Fruit fly (Drosophila melanogaster) whole organism, prepupa: Measurements from ENCODE around the gene Ccdc85.

Source experiments
- Blimp-1 ChIP-seq: fragments of 200-800 bp; sonication (Bioruptor generic); optimal IDR thresholded peaks from 3 replicates; lab custom pipeline; 2017; ENCODE audit warnings: missing biosample characterization, missing genetic modification characterization, mild to moderate bottlenecking, moderate library complexity, missing genetic modification reagents
- CG10631 ChIP-seq: fragments of 200-800 bp; sonication (Bioruptor generic); optimal IDR thresholded peaks from 2 replicates; lab custom pipeline; 2016; ENCODE audit warnings: missing biosample characterization, missing genetic modification characterization
- CG10669 ChIP-seq: fragments of 200-800 bp; sonication (Bioruptor generic); optimal IDR thresholded peaks from 3 replicates; lab custom pipeline; 2018; ENCODE audit warnings: missing biosample characterization, mild to moderate bottlenecking, missing genetic modification characterization, moderate library complexity
- CG11294 ChIP-seq: fragments of 200-800 bp; sonication (Bioruptor generic); IDR thresholded peaks from 2 replicates; pipeline ENCODE4 v1.3.6; 2022; ENCODE audit warnings: missing biosample characterization, missing genetic modification characterization
- CG11762 ChIP-seq: fragments of 200-800 bp; sonication (Bioruptor generic); optimal IDR thresholded peaks from 3 replicates; lab custom pipeline; 2016; ENCODE audit warnings: missing biosample characterization, missing genetic modification characterization; ENCODE audit not compliant: insufficient read depth
- CG15336 ChIP-seq: fragments of 200-800 bp; sonication (Bioruptor generic); IDR thresholded peaks from 2 replicates; pipeline ENCODE4 v1.3.6; 2022; ENCODE audit warnings: missing biosample characterization, missing genetic modification characterization
- CG1621 ChIP-seq: fragments of 200-800 bp; sonication (Bioruptor generic); optimal IDR thresholded peaks from 3 replicates; lab custom pipeline; 2018; ENCODE audit warnings: missing biosample characterization, mild to moderate bottlenecking, missing genetic modification characterization
- CG16779 ChIP-seq: fragments of 200-800 bp; sonication (Bioruptor generic); optimal IDR thresholded peaks from 3 replicates; lab custom pipeline; 2017; ENCODE audit warnings: missing biosample characterization, mild to moderate bottlenecking, missing genetic modification characterization
- CG3032 ChIP-seq: fragments of 200-800 bp; optimal IDR thresholded peaks from 2 replicates; lab custom pipeline; 2019; ENCODE audit warnings: missing biosample characterization, mild to moderate bottlenecking, missing genetic modification characterization, moderate library complexity
- CG34406 ChIP-seq: fragments of 200-800 bp; sonication (Bioruptor generic); optimal IDR thresholded peaks from 3 replicates; lab custom pipeline; 2016; ENCODE audit warnings: missing biosample characterization, missing genetic modification characterization
- CG3919 ChIP-seq: fragments of 200-800 bp; sonication (Bioruptor generic); optimal IDR thresholded peaks from 3 replicates; lab custom pipeline; 2016; ENCODE audit warnings: missing biosample characterization, missing genetic modification characterization
- CG4318 ChIP-seq: fragments of 200-800 bp; sonication (Bioruptor generic); optimal IDR thresholded peaks from 3 replicates; lab custom pipeline; 2017; ENCODE audit warnings: missing biosample characterization, mild to moderate bottlenecking, missing genetic modification characterization
- CG6276 ChIP-seq: fragments of 200-800 bp; sonication (Bioruptor generic); optimal IDR thresholded peaks from 2 replicates; lab custom pipeline; 2017; ENCODE audit warnings: missing biosample characterization, mild to moderate bottlenecking, missing genetic modification characterization
- CG6808 ChIP-seq: fragments of 200-800 bp; sonication (Bioruptor generic); optimal IDR thresholded peaks from 3 replicates; lab custom pipeline; 2017; ENCODE audit warnings: missing biosample characterization, missing genetic modification characterization, mild to moderate bottlenecking, moderate library complexity, missing genetic modification reagents
- CG7368 ChIP-seq: fragments of 200-800 bp; sonication (Bioruptor generic); optimal IDR thresholded peaks from 3 replicates; lab custom pipeline; 2016; ENCODE audit warnings: missing biosample characterization, missing genetic modification characterization
- CG8119 ChIP-seq: fragments of 200-800 bp; sonication (Bioruptor generic); IDR thresholded peaks from 3 replicates; pipeline ENCODE4 v1.3.6; 2022; ENCODE audit warnings: missing biosample characterization, missing genetic modification characterization
- CG8632 ChIP-seq: fragments of 200-800 bp; sonication (Bioruptor generic); optimal IDR thresholded peaks from 3 replicates; lab custom pipeline; 2016; ENCODE audit warnings: missing biosample characterization, missing genetic modification characterization
- CG9139 ChIP-seq: fragments of 200-800 bp; sonication (Bioruptor generic); optimal IDR thresholded peaks from 3 replicates; lab custom pipeline; 2017; ENCODE audit warnings: missing biosample characterization, mild to moderate bottlenecking, missing genetic modification characterization
- Eip78C ChIP-seq: fragments of 200-800 bp; sonication (Bioruptor generic); peaks from one replicate; lab custom pipeline; 2016; ENCODE audit warnings: missing biosample characterization, missing genetic modification characterization
- Eip93F ChIP-seq: fragments of 200-800 bp; sonication (Bioruptor generic); optimal IDR thresholded peaks from 2 replicates; lab custom pipeline; 2016; ENCODE audit warnings: missing biosample characterization, mild to moderate bottlenecking, missing genetic modification characterization
- Ets96B ChIP-seq: fragments of 200-800 bp; optimal IDR thresholded peaks from 2 replicates; lab custom pipeline; 2019; ENCODE audit warnings: missing biosample characterization, mild to moderate bottlenecking, missing genetic modification characterization, moderate library complexity
- Hr39 ChIP-seq: fragments of 200-800 bp; sonication (Bioruptor generic); optimal IDR thresholded peaks from 2 replicates; lab custom pipeline; 2016; ENCODE audit warnings: missing biosample characterization, missing genetic modification characterization
- Hr4 ChIP-seq: fragments of 200-800 bp; sonication (Bioruptor generic); optimal IDR thresholded peaks from 3 replicates; lab custom pipeline; 2016; ENCODE audit warnings: missing biosample characterization, missing genetic modification characterization
- Lpt ChIP-seq: fragments of 200-800 bp; sonication (Bioruptor generic); optimal IDR thresholded peaks from 3 replicates; lab custom pipeline; 2016; ENCODE audit warnings: missing biosample characterization, missing genetic modification characterization
- Met ChIP-seq: fragments of 200-800 bp; sonication (Bioruptor generic); optimal IDR thresholded peaks from 3 replicates; lab custom pipeline; 2016; ENCODE audit warnings: missing biosample characterization, missing genetic modification characterization
- Smox ChIP-seq: fragments of 200-800 bp; sonication (Bioruptor generic); optimal IDR thresholded peaks from 3 replicates; lab custom pipeline; 2016; ENCODE audit warnings: missing biosample characterization, missing genetic modification characterization
- Sox102F ChIP-seq: fragments of 200-800 bp; sonication (Bioruptor generic); optimal IDR thresholded peaks from 2 replicates; lab custom pipeline; 2016; ENCODE audit warnings: missing biosample characterization, mild to moderate bottlenecking, missing genetic modification characterization
- Sox14 ChIP-seq: fragments of 200-800 bp; sonication (Bioruptor generic); optimal IDR thresholded peaks from 3 replicates; lab custom pipeline; 2016; ENCODE audit warnings: missing biosample characterization, missing genetic modification characterization
- Sox15 ChIP-seq: fragments of 200-800 bp; sonication (Bioruptor generic); optimal IDR thresholded peaks from 3 replicates; lab custom pipeline; 2016; ENCODE audit warnings: missing biosample characterization, missing genetic modification characterization
- achi ChIP-seq: fragments of 200-800 bp; sonication (Bioruptor generic); optimal IDR thresholded peaks from 3 replicates; lab custom pipeline; 2016; ENCODE audit warnings: missing biosample characterization, missing genetic modification characterization
- dac ChIP-seq: fragments of 200-800 bp; sonication (Bioruptor generic); optimal IDR thresholded peaks from 2 replicates; lab custom pipeline; 2017; ENCODE audit warnings: missing biosample characterization, mild to moderate bottlenecking, missing genetic modification characterization
- esn ChIP-seq: fragments of 200-800 bp; sonication (Bioruptor generic); optimal IDR thresholded peaks from 2 replicates; lab custom pipeline; 2016; ENCODE audit warnings: missing biosample characterization, mild to moderate bottlenecking, missing genetic modification characterization, moderate library complexity
- fd59A ChIP-seq: fragments of 200-800 bp; sonication (Bioruptor generic); optimal IDR thresholded peaks from 2 replicates; lab custom pipeline; 2017; ENCODE audit warnings: missing biosample characterization, mild to moderate bottlenecking, missing genetic modification characterization, missing genetic modification reagents
- lz ChIP-seq: fragments of 200-800 bp; sonication (Bioruptor generic); optimal IDR thresholded peaks from 3 replicates; lab custom pipeline; 2016; ENCODE audit warnings: missing biosample characterization, missing genetic modification characterization
- pdm3 ChIP-seq: fragments of 200-800 bp; sonication (Bioruptor generic); optimal IDR thresholded peaks from 3 replicates; lab custom pipeline; 2016; ENCODE audit warnings: missing biosample characterization, missing genetic modification characterization
- ss ChIP-seq, 2 experiments: fragments of 200-800 bp; sonication (Bioruptor generic); optimal IDR thresholded peaks; 2 replicates in 1 of 2; 3 replicates in 1 of 2; lab custom pipeline; 2017 to 2018; ENCODE audit warnings: mild to moderate bottlenecking in 2 of 2, missing biosample characterization in 2 of 2, missing genetic modification characterization in 2 of 2, moderate library complexity in 1 of 2
- svp ChIP-seq: fragments of 200-800 bp; sonication (Bioruptor generic); peaks from one replicate; lab custom pipeline; 2016; ENCODE audit warnings: missing biosample characterization, missing genetic modification characterization
- topi ChIP-seq: fragments of 200-800 bp; sonication (Bioruptor generic); optimal IDR thresholded peaks from 3 replicates; lab custom pipeline; 2016; ENCODE audit warnings: missing biosample characterization, missing genetic modification characterization

The Ccdc85 gene

dm6 chr2L:2957547-2958174, 41.4 kb upstream of the Ccdc85 start (continued):
- TF ChIP-seq achi (GFP tag; lab: Kevin White, UChicago) = peak; percentile 91
- peak; percentile 84 for TF ChIP-seq Lpt
- TF ChIP-seq CG16779 (tag; lab: Kevin White, UChicago) = peak; percentile 84
- TF ChIP-seq Ets96B (tag; lab: Kevin White, UChicago) = peak; percentile 87
- TF ChIP-seq ss (GFP tag; optimal IDR thresholded peaks at IDR 0.05; lab: Kevin White, UChicago) = peak; percentile 82 to 91
- TF ChIP-seq CG1621 (tag; lab: Kevin White, UChicago) = peak; percentile 67
- TF ChIP-seq CG34406 (GFP tag; lab: Kevin White, UChicago) = peak; percentile 85
- no peak for TF ChIP-seq Eip93F
- TF ChIP-seq CG10631 (GFP tag; lab: Kevin White, UChicago) = peak; percentile 88
- TF ChIP-seq CG8119 = peak; percentile 89
- TF ChIP-seq Met (GFP tag; lab: Kevin White, UChicago) = peak; percentile 93
- peak; percentile 73 for TF ChIP-seq CG15336 (GFP tag; lab: Robert Waterston, UW)
- peak; percentile 94 for TF ChIP-seq Hr4 (GFP tag; lab: Kevin White, UChicago)
- TF ChIP-seq Smox (GFP tag; lab: Kevin White, UChicago) = peak; percentile 90
- peak; percentile 91 for TF ChIP-seq CG4318 (GFP tag; lab: Kevin White, UChicago)
- peak; percentile 82 for TF ChIP-seq Blimp-1 (GFP tag; lab: Kevin White, UChicago)
- peak; percentile 95 for TF ChIP-seq esn (GFP tag; lab: Kevin White, UChicago)
- peak; percentile 86 for TF ChIP-seq CG11762 (GFP tag; lab: Kevin White, UChicago)
- peak; percentile 90 for TF ChIP-seq CG6276 (GFP tag; lab: Kevin White, UChicago)
- TF ChIP-seq Sox15 (GFP tag; lab: Kevin White, UChicago) = peak; percentile 89
- peak; percentile 89 for TF ChIP-seq CG6808 (GFP tag; lab: Kevin White, UChicago)
- TF ChIP-seq svp = peak; percentile 99
- peak; percentile 90 for TF ChIP-seq CG10669 (GFP tag; lab: Kevin White, UChicago)
- peak; percentile 93 for TF ChIP-seq topi (GFP tag; lab: Kevin White, UChicago)
- TF ChIP-seq CG9139 (GFP tag; lab: Kevin White, UChicago) = peak; percentile 82
- TF ChIP-seq CG8632 (GFP tag; lab: Kevin White, UChicago) = peak; percentile 86
- TF ChIP-seq Sox14 = peak; percentile 93
- peak; percentile 75; the same call in 1 of the 2 replicates for TF ChIP-seq CG11294 (GFP tag; lab: Robert Waterston, UW)
- peak; percentile 91 for TF ChIP-seq Sox102F (GFP tag; lab: Kevin White, UChicago)
- TF ChIP-seq dac (GFP tag; lab: Kevin White, UChicago) = peak; percentile 85
- TF ChIP-seq CG3919 = peak; percentile 91
- peak; percentile 94 for TF ChIP-seq Hr39 (GFP tag; lab: Kevin White, UChicago)
- peak; percentile 97 for TF ChIP-seq Eip78C (GFP tag; lab: Kevin White, UChicago)
- TF ChIP-seq fd59A = peak; percentile 89
- peak; percentile 94 for TF ChIP-seq lz (GFP tag; lab: Kevin White, UChicago)

- TF ChIP-seq Sox15 (GFP tag; lab: Kevin White, UChicago) = no peak
- TF ChIP-seq pdm3 (GFP tag; lab: Kevin White, UChicago) = no peak
- no peak for TF ChIP-seq Eip78C (GFP tag; lab: Kevin White, UChicago)
- no peak for TF ChIP-seq CG3032
- TF ChIP-seq CG34406 (GFP tag; lab: Kevin White, UChicago) = no peak
- TF ChIP-seq svp = no peak
- no peak for TF ChIP-seq CG10669 (GFP tag; lab: Kevin White, UChicago)
- TF ChIP-seq CG7368 = no peak
- TF ChIP-seq CG15336 (GFP tag; lab: Robert Waterston, UW) = peak; percentile 14; the same call in 1 of the 2 replicates
- TF ChIP-seq, all 60 proteins: peak for 1
These were observed 40.2 kb upstream of the Ccdc85 start for dm6 chr2L:2958858-2959257.
